Worm (Caenorhabditis elegans) whole organism, midembryonic: ENCODE data around the gene ZC376.8.

Experiments
- T22C8.4 ChIP-seq: fragments of 200-800 bp; sonication (Bioruptor generic); IDR thresholded peaks from 2 replicates; pipeline ENCODE4 v1.3.6; 2022; ENCODE audit warnings: missing genetic modification characterization, missing compliant biosample characterization
- cog-1 ChIP-seq: sonication (generic microtip); optimal IDR thresholded peaks from 2 replicates; lab custom pipeline; 2016; ENCODE audit warnings: missing genetic modification characterization, missing compliant biosample characterization
- flt-1 ChIP-seq: fragments of 200-800 bp; sonication (Bioruptor generic); IDR thresholded peaks from 2 replicates; pipeline ENCODE4 v1.3.6; 2022; ENCODE audit warnings: missing genetic modification characterization, missing compliant biosample characterization
- klf-2 ChIP-seq: fragments of 200-800 bp; sonication (Bioruptor generic); conservative IDR thresholded peaks from 2 replicates; pipeline ENCODE4 v1.3.6; 2022; ENCODE audit warnings: missing genetic modification reagents, missing genetic modification characterization, missing compliant biosample characterization
- med-1 ChIP-seq: sonication (generic microtip); optimal IDR thresholded peaks from 2 replicates; lab custom pipeline; 2017; ENCODE audit warnings: missing genetic modification characterization, mild to moderate bottlenecking, missing compliant biosample characterization, antibody characterized with exemption, missing genetic modification reagents; ENCODE audit not compliant: insufficient read depth
- ref-1 ChIP-seq: fragments of 200-800 bp; sonication (Bioruptor generic); conservative IDR thresholded peaks from 2 replicates; pipeline ENCODE4 v1.3.6; 2022; ENCODE audit warnings: missing genetic modification reagents, missing genetic modification characterization, missing compliant biosample characterization
- tab-1 ChIP-seq: fragments of 200-800 bp; sonication (Bioruptor generic); IDR thresholded peaks from 2 replicates; pipeline ENCODE4 v1.3.6; 2022; ENCODE audit warnings: missing genetic modification characterization, missing compliant biosample characterization
- ztf-23 ChIP-seq: fragments of 200-800 bp; sonication (Bioruptor generic); IDR thresholded peaks from 2 replicates; pipeline ENCODE4 v1.3.6; 2022; ENCODE audit warnings: missing genetic modification reagents, missing genetic modification characterization, missing compliant biosample characterization
- ztf-29 ChIP-seq: fragments of 200-800 bp; sonication (Bioruptor generic); IDR thresholded peaks from 2 replicates; pipeline ENCODE4 v1.3.6; 2022; ENCODE audit warnings: missing genetic modification reagents, missing genetic modification characterization, missing compliant biosample characterization

ZC376.8 gene

ce11 chrV:14167629-14168028 is 12.4 kb upstream of the ZC376.8 start, which contains the start of gene ocam-1:
Gene ocam-1 (minus strand): TSS chrV:14167729.
- TF ChIP-seq tab-1 (GFP tag; lab: Robert Waterston, UW) (no peak), klf-2 (no peak), ztf-23 (GFP tag; lab: Robert Waterston, UW) (no peak), T22C8.4 (no peak), cog-1 (tag; lab: Kevin White, UChicago) (no peak), flt-1 (GFP tag; lab: Robert Waterston, UW) (no peak), ref-1 (no peak), med-1 (GFP tag; lab: Kevin White, UChicago) (no peak), ztf-29 (no peak)

ce11 chrV:14171284-14171683 is 8.8 kb upstream of the ZC376.8 start, which contains the start of gene cest-2.1:
Gene cest-2.1 (minus strand): TSS chrV:14171481.
- TF ChIP-seq flt-1 (GFP tag; lab: Robert Waterston, UW) = no peak
- no peak for TF ChIP-seq T22C8.4
- TF ChIP-seq ztf-23 (GFP tag; lab: Robert Waterston, UW) = no peak
- no peak for TF ChIP-seq ztf-29
- TF ChIP-seq cog-1 (tag; lab: Kevin White, UChicago) = no peak
- no peak for TF ChIP-seq ref-1
- TF ChIP-seq med-1 (GFP tag; lab: Kevin White, UChicago) = no peak
- TF ChIP-seq tab-1 (GFP tag; lab: Robert Waterston, UW) = no peak
- no peak for TF ChIP-seq klf-2

ce11 chrV:14175216-14175615 is 4.8 kb upstream of the ZC376.8 start, which contains the start of gene cest-2.2:
Gene cest-2.2 (minus strand): TSS chrV:14175355.
- TF ChIP-seq med-1 (GFP tag; lab: Kevin White, UChicago) = no peak
- no peak for TF ChIP-seq ref-1
- no peak for TF ChIP-seq ztf-29
- TF ChIP-seq T22C8.4 = no peak
- TF ChIP-seq klf-2 = no peak
- no peak for TF ChIP-seq flt-1 (GFP tag; lab: Robert Waterston, UW)
- no peak for TF ChIP-seq tab-1 (GFP tag; lab: Robert Waterston, UW)
- TF ChIP-seq ztf-23 (GFP tag; lab: Robert Waterston, UW) = no peak
- TF ChIP-seq cog-1 (tag; lab: Kevin White, UChicago) = no peak

DNA sequence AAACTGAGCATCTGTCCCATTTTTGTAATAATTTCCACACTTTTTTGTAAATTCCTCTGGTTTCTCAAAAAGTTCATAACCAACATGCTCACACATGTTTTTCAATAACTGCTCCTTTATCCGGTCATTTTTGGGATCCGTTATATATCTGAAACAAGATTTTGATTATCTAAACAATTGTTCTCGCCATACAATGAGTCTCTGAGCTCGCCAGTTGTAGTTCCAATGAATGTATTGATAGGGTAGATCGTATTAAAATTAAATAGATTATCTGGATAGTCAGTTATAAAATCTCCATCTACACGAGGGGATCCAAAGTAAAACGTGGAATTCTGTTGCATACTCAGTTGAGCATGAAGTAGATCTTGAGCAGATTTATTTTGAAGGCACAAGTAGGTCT is 3.5 kb upstream of the ZC376.8 start:
- TF ChIP-seq klf-2 (no peak), ztf-29 (no peak), ztf-23 (GFP tag; lab: Robert Waterston, UW) (no peak), T22C8.4 (no peak), med-1 (GFP tag; lab: Kevin White, UChicago) (no peak)

- TF ChIP-seq tab-1 (GFP tag; lab: Robert Waterston, UW) (no peak), med-1 (GFP tag; lab: Kevin White, UChicago) (no peak), ztf-29 (no peak), ztf-23 (GFP tag; lab: Robert Waterston, UW) (no peak), klf-2 (no peak), ref-1 (no peak), T22C8.4 (no peak)
Observed at ce11 chrV:14177657-14178129, 2.4 kb upstream of the ZC376.8 start, which contains the start of gene ceh-74. Gene ceh-74 (plus strand): TSS chrV:14178079.

ce11 chrV:14182860-14183259 is 2.8 kb downstream of the ZC376.8 start, which contains the start of gene cest-2.3:
Gene cest-2.3 (minus strand): TSS chrV:14182960.
- TF ChIP-seq ztf-23 (GFP tag; lab: Robert Waterston, UW) = no peak
- no peak for TF ChIP-seq ref-1
- no peak for TF ChIP-seq flt-1 (GFP tag; lab: Robert Waterston, UW)
- no peak for TF ChIP-seq med-1 (GFP tag; lab: Kevin White, UChicago)
- TF ChIP-seq klf-2 = no peak
- TF ChIP-seq T22C8.4 = no peak

- TF ChIP-seq med-1 (GFP tag; lab: Kevin White, UChicago) (no peak), cog-1 (tag; lab: Kevin White, UChicago) (peak; percentile 3)
Observed at ce11 chrV:14185438-14185837, 5.4 kb downstream of the ZC376.8 start, which contains the start of the genes trm-1 and ints-2. Gene trm-1 (minus strand): TSS chrV:14185612. Gene ints-2 (plus strand): TSS chrV:14185686.

DNA sequence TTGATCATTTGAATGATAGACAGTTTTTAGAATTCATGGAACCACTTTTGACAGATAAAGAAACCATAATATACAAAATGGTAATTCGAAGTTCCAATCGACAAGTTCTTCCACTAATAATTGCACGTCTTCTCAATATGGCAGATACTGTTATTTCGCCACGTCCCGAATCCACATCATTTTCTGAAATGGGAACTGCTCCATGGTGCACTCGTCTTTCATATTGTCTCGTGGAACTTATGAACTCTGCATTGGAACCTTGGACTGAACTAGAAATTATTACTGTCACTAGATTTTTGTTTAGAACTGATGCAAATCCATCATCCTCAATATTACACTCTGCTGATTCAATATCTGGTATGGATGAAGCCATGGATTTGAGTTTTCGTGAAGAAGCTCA is 7.1 kb downstream of the ZC376.8 start:
- TF ChIP-seq ref-1 (no peak), ztf-23 (GFP tag; lab: Robert Waterston, UW) (no peak), med-1 (GFP tag; lab: Kevin White, UChicago) (no peak), T22C8.4 (no peak), flt-1 (GFP tag; lab: Robert Waterston, UW) (no peak), klf-2 (no peak), tab-1 (GFP tag; lab: Robert Waterston, UW) (no peak), cog-1 (tag; lab: Kevin White, UChicago) (no peak), ztf-29 (no peak)

DNA sequence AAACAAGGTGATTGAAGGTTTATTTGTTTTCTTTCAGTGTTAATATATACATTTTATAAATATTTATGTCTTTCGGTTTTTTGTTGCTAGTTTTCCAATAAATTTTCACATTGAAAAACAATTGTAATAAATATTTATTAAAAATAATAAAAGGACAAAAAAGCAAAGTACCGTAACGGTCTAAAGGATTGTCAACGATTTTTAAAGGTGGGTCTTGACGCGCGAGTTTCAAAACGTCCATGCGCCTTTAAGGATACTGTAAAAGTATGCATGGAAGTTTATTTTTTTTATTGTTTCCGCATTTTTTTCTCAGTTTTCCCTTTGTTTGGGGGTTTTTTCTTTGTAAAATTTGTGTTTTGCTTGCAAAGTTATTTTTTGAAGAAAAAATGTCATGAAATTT is 12.8 kb downstream of the ZC376.8 start:
- TF ChIP-seq cog-1 (tag; lab: Kevin White, UChicago) (no peak), ref-1 (no peak), tab-1 (GFP tag; lab: Robert Waterston, UW) (no peak), klf-2 (no peak), med-1 (GFP tag; lab: Kevin White, UChicago) (no peak), ztf-29 (no peak), ztf-23 (GFP tag; lab: Robert Waterston, UW) (no peak), T22C8.4 (no peak), flt-1 (GFP tag; lab: Robert Waterston, UW) (no peak)

DNA sequence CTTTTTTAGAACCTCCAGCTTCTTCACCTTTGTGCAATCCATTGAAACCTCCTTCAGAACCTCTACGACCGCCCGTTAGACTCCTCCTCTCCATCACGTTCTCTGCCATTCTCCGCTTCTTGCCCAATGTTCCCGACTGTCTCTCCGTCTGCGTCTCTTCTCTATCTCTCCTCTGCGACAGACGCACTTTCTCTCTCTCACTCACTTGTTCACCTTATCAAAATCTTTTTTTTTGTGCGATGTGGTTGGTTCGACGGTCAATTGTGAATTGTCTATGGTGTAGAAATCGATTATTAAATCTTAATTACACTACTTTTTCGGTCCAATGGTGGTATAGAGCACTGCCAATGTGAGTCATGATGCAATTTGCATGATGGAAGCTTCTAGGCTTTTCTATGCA is 13.4 kb downstream of the ZC376.8 start, which contains the start of gene atfs-1:
atfs-1 (plus strand) TSS at position 213 of the 400 bp plus-strand sequence.
- no peak for TF ChIP-seq ztf-23 (GFP tag; lab: Robert Waterston, UW)
- TF ChIP-seq T22C8.4 = no peak
- TF ChIP-seq med-1 (GFP tag; lab: Kevin White, UChicago) = no peak
- no peak for TF ChIP-seq ref-1
- TF ChIP-seq klf-2 = no peak
